Worm (Caenorhabditis elegans): ENCODE measurements around the gene ZK1073.1.
A peak's percentile ranks its signal among the peaks of the same experiment; 100 is the strongest.

The ZK1073.1 gene

ce11 chrX:16122628-16123027, 6.0 kb downstream of the ZK1073.1 start:
- TF ChIP-seq nhr-102 (tag; optimal IDR thresholded peaks at IDR 0.05), result no peak
- no peak for TF ChIP-seq ZK546.5 (tag; optimal IDR thresholded peaks at IDR 0.05)
- TF ChIP-seq unc-62 (GFP tag; optimal IDR thresholded peaks at IDR 0.05 in 1 of 2), result no peak
- no peak for TF ChIP-seq unc-62 (tag; optimal IDR thresholded peaks at IDR 0.05)
- TF ChIP-seq nhr-41 (GFP tag; IDR thresholded peaks at IDR 0.05), result no peak
- no peak for TF ChIP-seq dve-1 (tag; optimal IDR thresholded peaks at IDR 0.05; ENCODE audit: insufficient read depth)
- no peak for TF ChIP-seq pha-4 (GFP tag; IDR thresholded peaks at IDR 0.05)
- TF ChIP-seq pha-4 (tag; optimal IDR thresholded peaks at IDR 0.05), result no peak
- no peak for TF ChIP-seq set-16 (GFP tag; IDR thresholded peaks at IDR 0.05)
- TF ChIP-seq ceh-44 (GFP tag; IDR thresholded peaks at IDR 0.05), result no peak
- TF ChIP-seq dmd-8 (GFP tag; IDR thresholded peaks at IDR 0.05), result no peak
- TF ChIP-seq aha-1 (tag), result no peak
- no peak for TF ChIP-seq R02D3.7 (tag; optimal IDR thresholded peaks at IDR 0.05)
- no peak for TF ChIP-seq aly-2 (tag; optimal IDR thresholded peaks at IDR 0.05)
- no peak for TF ChIP-seq lsy-2 (tag; optimal IDR thresholded peaks at IDR 0.05)
- no peak for TF ChIP-seq F10B5.3 (tag; optimal IDR thresholded peaks at IDR 0.05)
- no peak for TF ChIP-seq fos-1 (tag; optimal IDR thresholded peaks at IDR 0.05)
- no peak for TF ChIP-seq daf-19 (GFP tag; conservative IDR thresholded peaks at IDR 0.05)

ce11 chrX:16117618-16118017, 11.0 kb downstream of the ZK1073.1 start:
- TF ChIP-seq set-16 (GFP tag; IDR thresholded peaks at IDR 0.05), result peak; percentile 96
- TF ChIP-seq hif-1 (tag; optimal IDR thresholded peaks at IDR 0.05), result no peak
- no peak for TF ChIP-seq attf-4 (tag; optimal IDR thresholded peaks at IDR 0.05)
- TF ChIP-seq egl-43 (GFP tag; IDR thresholded peaks at IDR 0.05), result peak; percentile 14; the same call in 1 of the 2 replicates
- peak in 1 of 2 experiments; percentile 16 for TF ChIP-seq unc-62 (GFP tag; optimal IDR thresholded peaks at IDR 0.05 in 1 of 2)
- no peak for TF ChIP-seq unc-62 (tag; optimal IDR thresholded peaks at IDR 0.05)

DNA sequence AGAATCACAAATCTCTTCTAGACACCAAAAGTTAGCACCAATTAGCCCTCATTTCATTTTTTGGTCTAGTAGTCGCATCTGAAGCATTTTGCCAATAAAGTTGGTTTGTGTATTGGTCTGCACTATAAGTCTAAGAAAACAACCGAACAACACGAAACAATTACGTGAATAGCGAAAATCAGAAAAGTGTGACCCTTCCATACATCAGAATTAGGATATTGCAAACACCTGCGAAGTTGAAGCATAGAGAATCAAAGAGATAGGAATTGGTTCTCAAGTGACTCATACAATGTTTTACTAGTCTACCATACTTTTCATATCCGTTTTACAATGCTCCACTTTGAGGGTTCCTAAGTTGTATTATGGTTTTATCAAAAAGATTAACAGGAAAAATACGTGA, 11.5 kb downstream of the ZK1073.1 start:
- TF ChIP-seq F10B5.3 (tag; optimal IDR thresholded peaks at IDR 0.05) (no peak), Y75B8A.6 (GFP tag; IDR thresholded peaks at IDR 0.05) (no peak), nhr-42 (GFP tag; IDR thresholded peaks at IDR 0.05) (no peak), F26F4.8 (GFP tag; conservative IDR thresholded peaks at IDR 0.05) (no peak)

ce11 chrX:16116279-16116678, 12.4 kb downstream of the ZK1073.1 start:
- no peak for TF ChIP-seq lin-1 (GFP tag; IDR thresholded peaks at IDR 0.05)
- TF ChIP-seq pha-4 (GFP tag; IDR thresholded peaks at IDR 0.05), result no peak
- no peak for TF ChIP-seq pha-4 (tag; optimal IDR thresholded peaks at IDR 0.05)
- TF ChIP-seq dmd-8 (GFP tag; IDR thresholded peaks at IDR 0.05), result no peak
- peak; percentile 74 for TF ChIP-seq ces-1 (GFP tag; optimal IDR thresholded peaks at IDR 0.05)
- no peak for TF ChIP-seq unc-62 (GFP tag; optimal IDR thresholded peaks at IDR 0.05 in 1 of 2)
- TF ChIP-seq unc-62 (tag; optimal IDR thresholded peaks at IDR 0.05), result no peak
- no peak for TF ChIP-seq Y48G9A.11 (GFP tag; IDR thresholded peaks at IDR 0.05)

ce11 chrX:16113996-16114395, 14.7 kb downstream of the ZK1073.1 start:
- TF ChIP-seq ztf-7 (tag; optimal IDR thresholded peaks at IDR 0.05) (no peak), fkh-10 (GFP tag; optimal IDR thresholded peaks at IDR 0.05) (peak; percentile 66), aha-1 (tag) (peak; percentile 21)

ce11 chrX:16112923-16113322, 15.7 kb downstream of the ZK1073.1 start:
- TF ChIP-seq dmd-8 (GFP tag; IDR thresholded peaks at IDR 0.05) (0 out of 2 replicates have a peak, but pooled peaks have one; percentile 49), saeg-2 (GFP tag; IDR thresholded peaks at IDR 0.05) (0 out of 2 replicates have a peak, but pooled peaks have one; percentile 29), ceh-20 (GFP tag; IDR thresholded peaks at IDR 0.05) (no peak), set-16 (GFP tag; IDR thresholded peaks at IDR 0.05) (peak; percentile 73), lir-3 (tag; optimal IDR thresholded peaks at IDR 0.05) (no peak), madf-5 (GFP tag; IDR thresholded peaks at IDR 0.05) (no peak), D1046.2 (GFP tag; IDR thresholded peaks at IDR 0.05) (0 out of 2 replicates have a peak, but pooled peaks have one; percentile 44), dve-1 (tag; optimal IDR thresholded peaks at IDR 0.05; ENCODE audit: insufficient read depth) (no peak), ZK546.5 (tag; optimal IDR thresholded peaks at IDR 0.05) (no peak)

Measured in whole organism, L4 larva.